Fruit fly (Drosophila melanogaster) whole organism, embryonic: Measurements from ENCODE around the gene CG3690.

Source experiments
- CG10209 ChIP-seq: fragments of 200-800 bp; sonication (Bioruptor generic); optimal IDR thresholded peaks from 3 replicates; lab custom pipeline; 2017; ENCODE audit warnings: missing biosample characterization, mild to moderate bottlenecking, missing genetic modification characterization, missing genetic modification reagents
- CG11247 ChIP-seq: fragments of 200-800 bp; sonication (Bioruptor generic); IDR thresholded peaks from 2 replicates; pipeline ENCODE4 v1.3.6; 2022; ENCODE audit warnings: missing biosample characterization, missing genetic modification characterization
- CG13424 ChIP-seq: fragments of 200-800 bp; sonication (Bioruptor generic); optimal IDR thresholded peaks from 2 replicates; lab custom pipeline; 2019; ENCODE audit warnings: missing biosample characterization, mild to moderate bottlenecking, missing genetic modification characterization, moderate library complexity
- CG14667 ChIP-seq: fragments of 200-800 bp; sonication (Bioruptor generic); IDR thresholded peaks from 2 replicates; pipeline ENCODE4 v1.3.6; 2022; ENCODE audit warnings: missing biosample characterization, missing genetic modification characterization
- CG15073 ChIP-seq: fragments of 200-800 bp; sonication (Bioruptor generic); optimal IDR thresholded peaks from 2 replicates; lab custom pipeline; 2016; ENCODE audit warnings: missing biosample characterization, missing genetic modification characterization
- CG16813 ChIP-seq: fragments of 200-800 bp; sonication (Bioruptor generic); IDR thresholded peaks from 3 replicates; pipeline ENCODE4 v1.3.6; 2022; ENCODE audit warnings: missing biosample characterization, missing genetic modification characterization; ENCODE audit not compliant: partially characterized antibody
- CG2116 ChIP-seq: fragments of 200-800 bp; sonication (Bioruptor generic); optimal IDR thresholded peaks from 3 replicates; lab custom pipeline; 2018; ENCODE audit warnings: missing biosample characterization, mild to moderate bottlenecking, missing genetic modification characterization
- CG2129 ChIP-seq: fragments of 200-800 bp; sonication (Bioruptor generic); IDR thresholded peaks from 2 replicates; pipeline ENCODE4 v1.3.6; 2022; ENCODE audit warnings: missing biosample characterization, missing genetic modification characterization; ENCODE audit not compliant: partially characterized antibody
- CG31388 ChIP-seq: fragments of 200-800 bp; sonication (Bioruptor generic); optimal IDR thresholded peaks from 2 replicates; lab custom pipeline; 2016; ENCODE audit warnings: missing biosample characterization, missing genetic modification characterization
- CG3847 ChIP-seq: fragments of 200-800 bp; sonication (Bioruptor generic); IDR thresholded peaks from 2 replicates; pipeline ENCODE4 v1.3.6; 2022; ENCODE audit warnings: missing biosample characterization, missing genetic modification characterization
- CG4854 ChIP-seq: fragments of 200-800 bp; sonication (Bioruptor generic); optimal IDR thresholded peaks from 2 replicates; lab custom pipeline; 2016; ENCODE audit warnings: missing biosample characterization, missing genetic modification characterization, inconsistent platforms
- CG6813 ChIP-seq: fragments of 200-800 bp; sonication (Bioruptor generic); optimal IDR thresholded peaks from 2 replicates; lab custom pipeline; 2017; ENCODE audit warnings: missing biosample characterization, missing genetic modification characterization, mild to moderate bottlenecking, moderate library complexity, missing genetic modification reagents
- CG7839 ChIP-seq: fragments of 200-800 bp; sonication (Bioruptor generic); optimal IDR thresholded peaks from 3 replicates; lab custom pipeline; 2018; ENCODE audit warnings: missing biosample characterization, mild to moderate bottlenecking, missing genetic modification characterization, moderate library complexity
- D19A ChIP-seq: fragments of 200-800 bp; optimal IDR thresholded peaks from 3 replicates; lab custom pipeline; 2019; ENCODE audit warnings: missing biosample characterization, mild to moderate bottlenecking, missing genetic modification characterization, moderate library complexity
- Dbx ChIP-seq: fragments of 200-800 bp; sonication (Bioruptor generic); IDR thresholded peaks from 3 replicates; pipeline ENCODE4 v1.3.6; 2022; ENCODE audit warnings: missing biosample characterization, missing genetic modification characterization
- Dek ChIP-seq: fragments of 200-800 bp; sonication (Bioruptor generic); optimal IDR thresholded peaks from 3 replicates; lab custom pipeline; 2019; ENCODE audit warnings: missing biosample characterization, mild to moderate bottlenecking, missing genetic modification characterization, moderate library complexity
- Doc3 ChIP-seq: fragments of 200-800 bp; sonication (Bioruptor generic); IDR thresholded peaks from 3 replicates; pipeline ENCODE4 v1.3.6; 2022; ENCODE audit warnings: missing biosample characterization, missing genetic modification characterization; ENCODE audit not compliant: partially characterized antibody
- Ets97D ChIP-seq: fragments of 200-800 bp; sonication (Bioruptor generic); optimal IDR thresholded peaks from 3 replicates; lab custom pipeline; 2016; ENCODE audit warnings: missing biosample characterization, missing genetic modification characterization
- Gug ChIP-seq: fragments of 200-800 bp; sonication (Bioruptor generic); IDR thresholded peaks from 4 replicates; pipeline ENCODE4 v1.3.6; 2022; ENCODE audit warnings: missing biosample characterization, missing genetic modification characterization
- H2.0 ChIP-seq: fragments of 200-800 bp; sonication (Bioruptor generic); IDR thresholded peaks from 2 replicates; pipeline ENCODE4 v1.3.6; 2022; ENCODE audit warnings: missing biosample characterization, missing genetic modification characterization
- HLH4C ChIP-seq: fragments of 200-800 bp; sonication (Bioruptor generic); IDR thresholded peaks from 3 replicates; pipeline ENCODE4 v1.3.6; 2022; ENCODE audit warnings: missing biosample characterization, missing genetic modification characterization; ENCODE audit not compliant: partially characterized antibody
- Hr39 ChIP-seq: fragments of >200 bp; optimal IDR thresholded peaks from 2 replicates; lab custom pipeline; 2017
- Lhr ChIP-seq: fragments of 200-800 bp; sonication (Bioruptor generic); optimal IDR thresholded peaks from 3 replicates; lab custom pipeline; 2017; ENCODE audit warnings: mild to moderate bottlenecking, missing biosample characterization, missing genetic modification reagents, missing genetic modification characterization
- MBD-R2 ChIP-seq: fragments of 200-800 bp; sonication (Bioruptor generic); IDR thresholded peaks from 2 replicates; pipeline ENCODE4 v1.3.6; 2022; ENCODE audit warnings: missing biosample characterization, missing genetic modification characterization
- Max ChIP-seq: fragments of 200-800 bp; sonication (Bioruptor generic); optimal IDR thresholded peaks from 2 replicates; lab custom pipeline; 2016; ENCODE audit warnings: missing biosample characterization, mild to moderate bottlenecking, missing genetic modification characterization
- Trl ChIP-seq, 3 experiments: fragments of >200 bp in 2 of 3; fragments of 200-800 bp in 1 of 3; sonication (Bioruptor generic) in 1 of 3; optimal IDR thresholded peaks; 2 replicates in 1 of 3; 3 replicates in 2 of 3; lab custom pipeline; 2016 to 2017; ENCODE audit warnings: missing biosample characterization in 1 of 3, missing genetic modification characterization in 1 of 3
- Xrp1 ChIP-seq: fragments of 200-800 bp; sonication (Bioruptor generic); IDR thresholded peaks from 2 replicates; pipeline ENCODE4 v1.3.6; 2022; ENCODE audit warnings: missing biosample characterization, missing genetic modification characterization
- crp ChIP-seq, 2 experiments: fragments of 200-800 bp; sonication (Bioruptor generic); optimal IDR thresholded peaks; 2 replicates in 1 of 2; 3 replicates in 1 of 2; lab custom pipeline; 2017; ENCODE audit warnings: missing biosample characterization in 2 of 2, missing genetic modification characterization in 2 of 2, mild to moderate bottlenecking in 1 of 2, moderate library complexity in 1 of 2
- dmrt11E ChIP-seq: fragments of 200-800 bp; sonication (Bioruptor generic); optimal IDR thresholded peaks from 3 replicates; lab custom pipeline; 2018; ENCODE audit warnings: missing biosample characterization, mild to moderate bottlenecking, missing genetic modification characterization, moderate library complexity
- esg ChIP-seq: fragments of 200-800 bp; sonication (Bioruptor generic); conservative IDR thresholded peaks from 2 replicates; pipeline ENCODE4 v1.3.6; 2022; ENCODE audit warnings: missing biosample characterization, missing genetic modification characterization
- fu2 ChIP-seq: fragments of 200-800 bp; sonication (Bioruptor generic); optimal IDR thresholded peaks from 2 replicates; lab custom pipeline; 2016; ENCODE audit warnings: missing biosample characterization, missing genetic modification characterization
- knrl ChIP-seq: fragments of 200-800 bp; sonication (Bioruptor generic); IDR thresholded peaks from 3 replicates; pipeline ENCODE4 v1.3.6; 2022; ENCODE audit warnings: missing biosample characterization, missing genetic modification characterization; ENCODE audit not compliant: partially characterized antibody
- luna ChIP-seq: fragments of 200-800 bp; sonication (Bioruptor generic); optimal IDR thresholded peaks from 2 replicates; lab custom pipeline; 2016; ENCODE audit warnings: missing biosample characterization, missing genetic modification characterization
- pnt ChIP-seq: fragments of 200-800 bp; sonication (Bioruptor generic); optimal IDR thresholded peaks from 3 replicates; lab custom pipeline; 2016; ENCODE audit warnings: missing biosample characterization, missing genetic modification characterization
- pzg ChIP-seq: fragments of 200-800 bp; sonication (Bioruptor generic); optimal IDR thresholded peaks from 3 replicates; lab custom pipeline; 2018; ENCODE audit warnings: missing biosample characterization, mild to moderate bottlenecking, missing genetic modification characterization, moderate library complexity
- sob ChIP-seq: fragments of 200-800 bp; sonication (Bioruptor generic); IDR thresholded peaks from 2 replicates; pipeline ENCODE4 v1.3.6; 2022; ENCODE audit warnings: missing biosample characterization, missing genetic modification characterization
- stwl ChIP-seq: fragments of 200-800 bp; sonication (Bioruptor generic); optimal IDR thresholded peaks from 3 replicates; lab custom pipeline; 2018; ENCODE audit warnings: missing biosample characterization, mild to moderate bottlenecking, missing genetic modification characterization, moderate library complexity
- yki ChIP-seq: fragments of >200 bp; optimal IDR thresholded peaks from 3 replicates; lab custom pipeline; 2018

Gene CG3690

DNA sequence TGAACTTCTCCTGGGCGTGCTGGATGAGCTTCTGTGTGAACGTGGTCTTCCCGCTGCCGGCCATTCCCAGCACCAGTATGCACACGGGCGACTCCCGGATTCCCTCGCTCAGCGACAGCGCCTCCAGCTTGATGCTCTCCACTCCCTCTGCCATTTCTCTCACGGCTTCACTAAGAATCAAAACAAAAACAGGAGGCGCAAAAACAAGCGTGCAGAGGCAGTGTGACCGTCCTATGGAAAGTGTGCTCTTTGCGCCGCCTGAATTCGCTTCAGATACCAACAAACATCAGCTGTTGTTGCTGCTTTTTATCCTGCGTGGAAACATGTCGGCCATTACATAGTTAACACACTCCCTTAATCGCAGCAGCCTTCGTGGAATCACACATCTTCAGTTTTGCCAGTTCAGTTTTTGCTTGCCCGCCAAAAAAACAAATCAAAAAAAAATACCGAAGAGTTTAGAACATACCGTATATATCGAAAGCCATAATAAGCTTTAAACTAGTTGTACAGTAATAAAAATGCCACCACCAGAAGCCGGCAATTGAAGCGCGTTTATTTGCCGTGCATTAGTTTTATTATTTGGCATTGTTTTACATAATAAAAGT lies 11.0 kb downstream of the CG3690 start, which contains the start of the genes CG3704 and mus81 (continued):
- peak; percentile 58 for TF ChIP-seq stwl (tag; lab: Kevin White, UChicago)
- TF ChIP-seq CG4854 = no peak
- TF ChIP-seq HLH4C (GFP tag; lab: Robert Waterston, UW) = 0 out of 3 replicates have a peak, but pooled peaks have one; percentile 29
- no peak for TF ChIP-seq CG14667 (GFP tag; lab: Robert Waterston, UW)
- TF ChIP-seq CG2129 (GFP tag; lab: Robert Waterston, UW) = 0 out of 2 replicates have a peak, but pooled peaks have one; percentile 12
- TF ChIP-seq CG3847 (GFP tag; lab: Robert Waterston, UW) = 0 out of 2 replicates have a peak, but pooled peaks have one; percentile 7
- peak; percentile 39 for TF ChIP-seq Lhr (GFP tag; lab: Kevin White, UChicago)
- TF ChIP-seq D19A (tag; lab: Kevin White, UChicago) = no peak
- TF ChIP-seq Gug (GFP tag; lab: Robert Waterston, UW) = no peak
- no peak for TF ChIP-seq Dek (tag; lab: Kevin White, UChicago)
- TF ChIP-seq sob (GFP tag; lab: Robert Waterston, UW) = no peak
- no peak for TF ChIP-seq Xrp1
- no peak for TF ChIP-seq CG15073 (GFP tag; lab: Kevin White, UChicago)
- no peak for TF ChIP-seq H2.0 (GFP tag; lab: Robert Waterston, UW)
- no peak for TF ChIP-seq CG31388 (GFP tag; lab: Kevin White, UChicago)
- no peak for TF ChIP-seq esg (GFP tag; lab: Robert Waterston, UW)
- no peak for TF ChIP-seq fu2
- TF ChIP-seq CG11247 (GFP tag; lab: Robert Waterston, UW) = no peak
- TF ChIP-seq Max (GFP tag; lab: Kevin White, UChicago) = no peak
- TF ChIP-seq yki (lab: Kevin White, UChicago) = no peak
- TF ChIP-seq luna = no peak
- TF ChIP-seq CG13424 (tag; lab: Kevin White, UChicago) = no peak
- TF ChIP-seq CG10209 = no peak
- no peak for TF ChIP-seq Trl (optimal IDR thresholded peaks at IDR 0.05; lab: Kevin White, UChicago)
- TF ChIP-seq Trl (GFP tag; optimal IDR thresholded peaks at IDR 0.05; lab: Kevin White, UChicago) = no peak
- no peak for TF ChIP-seq Dbx (GFP tag; lab: Robert Waterston, UW)
- TF ChIP-seq CG2116 (GFP tag; lab: Kevin White, UChicago) = peak; percentile 47
- TF ChIP-seq pnt (GFP tag; lab: Kevin White, UChicago) = no peak
- TF ChIP-seq Doc3 (GFP tag; lab: Robert Waterston, UW) = peak; percentile 52; the same call in 2 of the 3 replicates
- no peak for TF ChIP-seq dmrt11E (tag; lab: Kevin White, UChicago)
- no peak for TF ChIP-seq Hr39 (lab: Kevin White, UChicago)
- peak; percentile 57 for TF ChIP-seq MBD-R2 (GFP tag; lab: Robert Waterston, UW)
- TF ChIP-seq knrl (GFP tag; lab: Robert Waterston, UW) = peak; percentile 56
- no peak for TF ChIP-seq CG7839 (tag; lab: Kevin White, UChicago)
- TF ChIP-seq Ets97D (GFP tag; lab: Kevin White, UChicago) = no peak
- TF ChIP-seq CG6813 = no peak
- TF ChIP-seq pzg (GFP tag; lab: Kevin White, UChicago) = peak; percentile 62
- TF ChIP-seq CG16813 (GFP tag; lab: Robert Waterston, UW) = peak; percentile 41; the same call in 1 of the 3 replicates

DNA sequence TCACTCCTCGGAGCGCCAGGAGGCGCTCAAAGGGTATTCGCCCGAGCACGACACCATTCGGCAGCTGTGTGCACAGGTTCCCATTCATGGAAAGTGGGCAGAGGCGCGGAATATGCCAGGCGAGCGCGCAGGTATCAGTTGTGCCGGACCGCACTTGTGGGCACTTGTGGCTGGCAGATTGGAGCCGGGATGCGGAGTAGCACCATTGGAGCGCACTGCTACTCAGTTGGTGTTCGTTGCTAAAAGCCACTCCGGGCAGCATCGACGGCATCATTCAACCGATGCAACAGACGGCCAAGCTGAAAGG lies 15.8 kb downstream of the CG3690 start:
- TF ChIP-seq Hr39 (lab: Kevin White, UChicago) (peak; percentile 91), crp (GFP tag; optimal IDR thresholded peaks at IDR 0.05; lab: Kevin White, UChicago) (no peak)
